Worm (Caenorhabditis elegans) whole organism, L1 larva: ENCODE data around the gene hil-3.

ENCODE experiments used
- fkh-8 ChIP-seq: sonication (generic microtip); optimal IDR thresholded peaks from 2 replicates; lab custom pipeline; 2016; ENCODE audit warnings: mild to moderate bottlenecking, missing genetic modification characterization, missing compliant biosample characterization
- nhr-71 ChIP-seq: sonication (generic microtip); optimal IDR thresholded peaks from 2 replicates; lab custom pipeline; 2016; ENCODE audit warnings: mild to moderate bottlenecking, missing genetic modification characterization, moderate library complexity, missing compliant biosample characterization

The hil-3 gene

DNA sequence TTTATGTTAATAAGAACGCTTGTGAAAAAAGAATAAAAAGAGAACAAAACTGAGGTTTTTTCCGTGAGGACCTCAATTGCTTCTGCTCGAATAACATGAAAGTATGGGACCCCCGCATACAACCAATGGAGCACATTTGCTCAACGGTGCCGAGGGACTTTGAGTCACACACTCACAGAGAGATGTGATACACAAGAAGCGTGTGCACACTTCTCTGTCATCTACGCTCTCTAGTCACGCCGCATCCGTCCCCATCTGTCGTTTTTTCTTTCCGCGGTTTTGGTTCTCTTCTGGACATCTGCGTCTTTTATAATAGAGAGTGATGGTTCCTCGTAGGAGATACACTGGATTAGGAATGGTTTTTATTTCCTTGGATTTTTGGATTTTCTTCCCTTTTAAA is 47.0 kb downstream of the hil-3 start (continued):
- TF ChIP-seq fkh-8 (tag; lab: Kevin White, UChicago): peak; percentile 42
- TF ChIP-seq nhr-71 (tag; lab: Kevin White, UChicago): peak; percentile 52
